Fruit fly (Drosophila melanogaster) whole organism, embryonic: ENCODE measurements around the gene Cmtr1.

Experiments
- ATbp ChIP-seq: fragments of 200-800 bp; sonication (Bioruptor generic); optimal IDR thresholded peaks from 2 replicates; lab custom pipeline; 2017; ENCODE audit warnings: missing biosample characterization, mild to moderate bottlenecking, missing genetic modification characterization, missing genetic modification reagents
- Bgb ChIP-seq: fragments of 200-800 bp; sonication (Bioruptor generic); IDR thresholded peaks from 2 replicates; pipeline ENCODE4 v1.3.6; 2022; ENCODE audit warnings: missing biosample characterization, missing genetic modification characterization; ENCODE audit not compliant: partially characterized antibody
- Bteb2 ChIP-seq: fragments of 200-800 bp; sonication (Bioruptor generic); optimal IDR thresholded peaks from 2 replicates; lab custom pipeline; 2016; ENCODE audit warnings: missing biosample characterization, missing genetic modification characterization
- CG11696 ChIP-seq: fragments of 200-800 bp; sonication (Bioruptor generic); IDR thresholded peaks from 2 replicates; pipeline ENCODE4 v1.3.6; 2022; ENCODE audit warnings: missing biosample characterization, missing genetic modification characterization
- CG13775 ChIP-seq: fragments of 200-800 bp; sonication (Bioruptor generic); optimal IDR thresholded peaks from 3 replicates; lab custom pipeline; 2017; ENCODE audit warnings: missing biosample characterization, mild to moderate bottlenecking, missing genetic modification characterization
- CG14965 ChIP-seq: fragments of 200-800 bp; sonication (Bioruptor generic); optimal IDR thresholded peaks from 2 replicates; lab custom pipeline; 2016; ENCODE audit warnings: missing biosample characterization, missing genetic modification characterization, borderline replicate concordance
- CG15073 ChIP-seq: fragments of 200-800 bp; sonication (Bioruptor generic); optimal IDR thresholded peaks from 2 replicates; lab custom pipeline; 2016; ENCODE audit warnings: missing biosample characterization, missing genetic modification characterization
- CG15479 ChIP-seq: fragments of 200-800 bp; sonication (Bioruptor generic); optimal IDR thresholded peaks from 3 replicates; lab custom pipeline; 2019; ENCODE audit warnings: missing biosample characterization, mild to moderate bottlenecking, missing genetic modification characterization, moderate library complexity
- CG15514 ChIP-seq: fragments of 200-800 bp; sonication (Bioruptor generic); optimal IDR thresholded peaks from 3 replicates; lab custom pipeline; 2017; ENCODE audit warnings: missing biosample characterization, missing genetic modification characterization, mild to moderate bottlenecking, moderate library complexity, missing genetic modification reagents
- CG1603 ChIP-seq: fragments of 200-800 bp; sonication (Bioruptor generic); optimal IDR thresholded peaks from 2 replicates; lab custom pipeline; 2019; ENCODE audit warnings: missing biosample characterization, mild to moderate bottlenecking, missing genetic modification characterization, moderate library complexity
- CG1832 ChIP-seq: fragments of 200-800 bp; sonication (Bioruptor generic); optimal IDR thresholded peaks from 2 replicates; lab custom pipeline; 2017; ENCODE audit warnings: missing biosample characterization, mild to moderate bottlenecking, missing genetic modification characterization, inconsistent platforms
- CG30431 ChIP-seq: fragments of 200-800 bp; sonication (Bioruptor generic); optimal IDR thresholded peaks from 2 replicates; lab custom pipeline; 2017; ENCODE audit warnings: missing biosample characterization, missing genetic modification characterization
- CG5180 ChIP-seq: fragments of 200-800 bp; sonication (Bioruptor generic); optimal IDR thresholded peaks from 3 replicates; lab custom pipeline; 2017; ENCODE audit warnings: missing biosample characterization, missing genetic modification characterization, mild to moderate bottlenecking, moderate library complexity, missing genetic modification reagents
- CG6689 ChIP-seq: fragments of 200-800 bp; sonication (Bioruptor generic); IDR thresholded peaks from 2 replicates; pipeline ENCODE4 v1.3.6; 2022; ENCODE audit warnings: missing biosample characterization, missing genetic modification characterization
- D ChIP-seq, 2 experiments: fragments of 200-800 bp in 1 of 2; fragments of >200 bp in 1 of 2; sonication (Bioruptor generic) in 1 of 2; optimal IDR thresholded peaks; 2 replicates in 1 of 2; 3 replicates in 1 of 2; lab custom pipeline; 2017; ENCODE audit warnings: mild to moderate bottlenecking in 1 of 2, missing biosample characterization in 1 of 2, missing genetic modification characterization in 1 of 2, missing genetic modification reagents in 1 of 2
- Dref ChIP-seq: fragments of 200-800 bp; sonication (Bioruptor generic); IDR thresholded peaks from 2 replicates; pipeline ENCODE4 v1.3.6; 2022; ENCODE audit warnings: missing biosample characterization, missing genetic modification characterization
- Drgx ChIP-seq: fragments of 200-800 bp; sonication (Bioruptor generic); IDR thresholded peaks from 2 replicates; pipeline ENCODE4 v1.3.6; 2022; ENCODE audit warnings: missing biosample characterization, missing genetic modification characterization
- ERR ChIP-seq: fragments of 200-800 bp; sonication (Bioruptor generic); optimal IDR thresholded peaks from 2 replicates; lab custom pipeline; 2016; ENCODE audit warnings: missing biosample characterization, missing genetic modification characterization
- Elba2 ChIP-seq: fragments of 200-800 bp; sonication (Bioruptor generic); optimal IDR thresholded peaks from 3 replicates; lab custom pipeline; 2016; ENCODE audit warnings: missing biosample characterization, missing genetic modification characterization
- Ets65A ChIP-seq: fragments of 200-800 bp; sonication (Bioruptor generic); peaks from one replicate; lab custom pipeline; 2016; ENCODE audit warnings: missing biosample characterization, missing genetic modification characterization
- Gug ChIP-seq: fragments of 200-800 bp; sonication (Bioruptor generic); IDR thresholded peaks from 4 replicates; pipeline ENCODE4 v1.3.6; 2022; ENCODE audit warnings: missing biosample characterization, missing genetic modification characterization
- HLH54F ChIP-seq: fragments of 200-800 bp; sonication (Bioruptor generic); optimal IDR thresholded peaks from 3 replicates; lab custom pipeline; 2016; ENCODE audit warnings: missing biosample characterization, missing genetic modification characterization
- Hey ChIP-seq: fragments of 200-800 bp; sonication (Bioruptor generic); optimal IDR thresholded peaks from 3 replicates; lab custom pipeline; 2018; ENCODE audit warnings: missing biosample characterization, mild to moderate bottlenecking, missing genetic modification characterization
- Jarid2 ChIP-seq: fragments of 200-800 bp; sonication (Bioruptor generic); optimal IDR thresholded peaks from 3 replicates; lab custom pipeline; 2017; ENCODE audit warnings: mild to moderate bottlenecking, missing biosample characterization, missing genetic modification reagents, missing genetic modification characterization
- Nf-YB ChIP-seq: fragments of 200-800 bp; sonication (Bioruptor generic); optimal IDR thresholded peaks from 3 replicates; lab custom pipeline; 2019; ENCODE audit warnings: missing biosample characterization, mild to moderate bottlenecking, missing genetic modification characterization, moderate library complexity
- NfI ChIP-seq: fragments of 200-800 bp; sonication (Bioruptor generic); optimal IDR thresholded peaks from 3 replicates; lab custom pipeline; 2018; ENCODE audit warnings: missing biosample characterization, mild to moderate bottlenecking, missing genetic modification characterization, moderate library complexity
- Pdp1 ChIP-seq, 2 experiments: fragments of 200-800 bp; sonication (Bioruptor generic); optimal IDR thresholded peaks; 3 replicates each; lab custom pipeline; 2016; ENCODE audit warnings: missing biosample characterization in 2 of 2, missing genetic modification characterization in 2 of 2, mild to moderate bottlenecking in 1 of 2, moderate library complexity in 1 of 2
- Poxn ChIP-seq: fragments of 200-800 bp; sonication (Bioruptor generic); IDR thresholded peaks from 2 replicates; pipeline ENCODE4 v1.3.6; 2022; ENCODE audit warnings: missing biosample characterization, missing genetic modification characterization
- Ptx1 ChIP-seq: fragments of 200-800 bp; sonication (Bioruptor generic); IDR thresholded peaks from 2 replicates; pipeline ENCODE4 v1.3.6; 2022; ENCODE audit warnings: missing biosample characterization, missing genetic modification characterization
- Rfx ChIP-seq: fragments of 200-800 bp; sonication (Bioruptor generic); IDR thresholded peaks from 2 replicates; pipeline ENCODE4 v1.3.6; 2022; ENCODE audit warnings: missing biosample characterization, missing genetic modification characterization
- Scr ChIP-seq: fragments of 200-800 bp; sonication (Bioruptor generic); IDR thresholded peaks from 2 replicates; pipeline ENCODE4 v1.3.6; 2022; ENCODE audit warnings: missing biosample characterization, missing genetic modification characterization; ENCODE audit not compliant: partially characterized antibody
- Taf1 ChIP-seq: fragments of 200-800 bp; sonication (Bioruptor generic); IDR thresholded peaks from 2 replicates; pipeline ENCODE4 v1.3.6; 2022; ENCODE audit warnings: missing biosample characterization, missing genetic modification characterization
- cg ChIP-seq: fragments of 200-800 bp; sonication (Bioruptor generic); optimal IDR thresholded peaks from 3 replicates; lab custom pipeline; 2019; ENCODE audit warnings: missing biosample characterization, mild to moderate bottlenecking, missing genetic modification characterization, moderate library complexity
- dimm ChIP-seq: fragments of 200-800 bp; sonication (Bioruptor generic); IDR thresholded peaks from 2 replicates; pipeline ENCODE4 v1.3.6; 2022; ENCODE audit warnings: missing biosample characterization, missing genetic modification characterization
- dpn ChIP-seq, 2 experiments: fragments of 200-800 bp; sonication (Bioruptor generic); optimal IDR thresholded peaks; 3 replicates each; lab custom pipeline; 2016; ENCODE audit warnings: missing biosample characterization in 2 of 2, missing genetic modification characterization in 2 of 2
- exex ChIP-seq: fragments of 200-800 bp; sonication (Bioruptor generic); optimal IDR thresholded peaks from 4 replicates; lab custom pipeline; 2018; ENCODE audit warnings: missing biosample characterization, mild to moderate bottlenecking, missing genetic modification characterization, moderate library complexity
- fu2 ChIP-seq: fragments of 200-800 bp; sonication (Bioruptor generic); optimal IDR thresholded peaks from 2 replicates; lab custom pipeline; 2016; ENCODE audit warnings: missing biosample characterization, missing genetic modification characterization
- insv ChIP-seq, 2 experiments: fragments of 200-800 bp; sonication (Bioruptor generic); optimal IDR thresholded peaks; 3 replicates each; lab custom pipeline; 2016 to 2018; ENCODE audit warnings: missing biosample characterization in 2 of 2, missing genetic modification characterization in 2 of 2
- nom ChIP-seq: fragments of 200-800 bp; sonication (Bioruptor generic); optimal IDR thresholded peaks from 2 replicates; lab custom pipeline; 2017; ENCODE audit warnings: missing biosample characterization, missing genetic modification characterization, mild to moderate bottlenecking, moderate library complexity, missing genetic modification reagents
- pros ChIP-seq: fragments of 200-800 bp; sonication (Bioruptor generic); optimal IDR thresholded peaks from 3 replicates; lab custom pipeline; 2019; ENCODE audit warnings: missing biosample characterization, mild to moderate bottlenecking, missing genetic modification characterization, moderate library complexity
- schlank ChIP-seq: fragments of 200-800 bp; sonication (Bioruptor generic); optimal IDR thresholded peaks from 2 replicates; lab custom pipeline; 2018; ENCODE audit warnings: missing biosample characterization, mild to moderate bottlenecking, missing genetic modification characterization
- sima ChIP-seq: fragments of 200-800 bp; sonication (Bioruptor generic); optimal IDR thresholded peaks from 2 replicates; lab custom pipeline; 2016; ENCODE audit warnings: missing biosample characterization, missing genetic modification characterization
- vvl ChIP-seq: fragments of 200-800 bp; sonication (Bioruptor generic); IDR thresholded peaks from 2 replicates; pipeline ENCODE4 v1.3.6; 2022; ENCODE audit warnings: missing biosample characterization, missing genetic modification characterization
- yki ChIP-seq: fragments of >200 bp; optimal IDR thresholded peaks from 3 replicates; lab custom pipeline; 2018
- zen ChIP-seq: fragments of 200-800 bp; sonication (Bioruptor generic); optimal IDR thresholded peaks from 3 replicates; lab custom pipeline; 2018; ENCODE audit warnings: missing biosample characterization, mild to moderate bottlenecking, missing genetic modification characterization, moderate library complexity

Cmtr1 gene

DNA sequence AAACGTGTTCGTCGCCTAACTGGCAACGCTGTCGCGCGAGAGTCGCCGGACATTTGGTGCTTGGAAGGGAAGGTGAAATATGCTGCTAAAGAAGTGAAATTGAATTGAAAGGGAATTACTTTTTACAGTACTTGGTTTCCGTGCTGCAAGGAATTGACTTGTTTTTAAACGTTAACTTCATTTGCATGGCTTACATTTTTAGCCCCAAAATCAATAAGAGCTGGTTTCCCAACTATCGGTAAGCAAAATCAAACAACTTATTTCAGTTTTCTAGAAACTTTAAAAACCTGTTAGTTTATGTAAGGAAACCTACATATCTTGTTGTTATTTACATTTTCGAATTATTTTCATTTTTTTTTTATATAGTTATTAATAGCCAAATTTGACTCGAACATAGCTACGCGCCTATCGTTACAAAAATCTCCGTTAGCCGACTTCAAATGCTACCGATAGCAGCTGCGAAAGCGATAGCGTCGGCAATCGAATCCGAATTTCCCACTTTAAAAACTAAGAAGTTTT lies 12.9 kb upstream of the Cmtr1 start, which contains the start of the genes dgt4 and Nsun2 (continued):
- TF ChIP-seq CG1603 (tag; lab: Kevin White, UChicago), result peak; percentile 40
- peak; percentile 49 for TF ChIP-seq CG13775
- no peak for TF ChIP-seq CG6689
- no peak for TF ChIP-seq CG14965 (GFP tag; lab: Kevin White, UChicago)
- no peak for TF ChIP-seq Pdp1 (GFP tag; optimal IDR thresholded peaks at IDR 0.05; lab: Kevin White, UChicago)
- no peak for TF ChIP-seq Rfx
- peak; percentile 0 to 7 for TF ChIP-seq dpn (GFP tag; optimal IDR thresholded peaks at IDR 0.05; lab: Kevin White, UChicago)
- TF ChIP-seq Ptx1 (GFP tag; lab: Robert Waterston, UW), result no peak
- TF ChIP-seq Hey (tag; lab: Kevin White, UChicago), result no peak
- no peak for TF ChIP-seq Nf-YB
- 0 out of 2 replicates have a peak, but pooled peaks have one; percentile 33 for TF ChIP-seq vvl (GFP tag; lab: Robert Waterston, UW)
- 0 out of 4 replicates have a peak, but pooled peaks have one; percentile 5 for TF ChIP-seq Gug (GFP tag; lab: Robert Waterston, UW)
- peak; percentile 14 for TF ChIP-seq HLH54F (GFP tag; lab: Kevin White, UChicago)
- no peak for TF ChIP-seq pros
- peak; percentile 5 for TF ChIP-seq NfI (GFP tag; lab: Kevin White, UChicago)
- no peak for TF ChIP-seq fu2 (GFP tag; lab: Kevin White, UChicago)
- peak; percentile 59 for TF ChIP-seq Bgb (GFP tag; lab: Robert Waterston, UW)
- TF ChIP-seq Scr (GFP tag; lab: Robert Waterston, UW), result peak; percentile 66
- no peak for TF ChIP-seq CG30431 (GFP tag; lab: Kevin White, UChicago)
- no peak for TF ChIP-seq CG5180

DNA sequence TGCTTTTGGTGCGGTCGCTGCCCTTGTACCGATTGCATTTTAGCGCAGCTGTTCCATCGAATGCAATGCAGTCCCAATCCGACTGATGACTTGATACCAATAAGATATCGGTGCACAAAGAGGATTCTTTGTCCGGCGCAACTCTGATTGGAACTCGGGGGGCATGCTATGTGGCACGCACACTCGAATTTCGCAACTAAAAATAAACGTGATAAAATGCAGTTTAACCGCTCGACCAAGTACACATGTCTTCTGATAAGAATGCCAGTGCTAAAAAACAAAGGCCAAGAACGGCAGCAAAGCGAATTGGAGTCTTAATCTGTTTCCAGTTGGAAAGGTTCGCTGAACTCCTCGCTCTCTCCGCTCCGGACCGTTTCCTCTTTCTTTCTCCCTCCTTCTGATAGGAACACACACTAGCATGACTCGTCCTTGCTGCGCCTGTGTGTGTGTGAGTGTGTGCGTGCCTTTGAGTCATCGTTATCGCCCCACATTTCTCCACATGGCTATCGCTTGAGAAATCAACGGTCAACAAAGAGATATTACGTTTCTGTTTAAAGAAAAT lies 7.9 kb upstream of the Cmtr1 start:
- TF ChIP-seq CG13775, result no peak
- 0 out of 2 replicates have a peak, but pooled peaks have one; percentile 14 for TF ChIP-seq vvl (GFP tag; lab: Robert Waterston, UW)
- TF ChIP-seq CG1832 (GFP tag; lab: Kevin White, UChicago), result peak; percentile 43
- no peak for TF ChIP-seq schlank (tag; lab: Kevin White, UChicago)
- TF ChIP-seq CG15514 (GFP tag; lab: Kevin White, UChicago), result peak; percentile 39
- peak; percentile 86 for TF ChIP-seq D (optimal IDR thresholded peaks at IDR 0.05; lab: Kevin White, UChicago)
- no peak for TF ChIP-seq D (GFP tag; optimal IDR thresholded peaks at IDR 0.05; lab: Kevin White, UChicago)
- TF ChIP-seq Bteb2 (GFP tag; lab: Kevin White, UChicago), result no peak
- peak; percentile 98 to 100 for TF ChIP-seq insv (GFP tag; optimal IDR thresholded peaks at IDR 0.05; lab: Kevin White, UChicago)
- no peak for TF ChIP-seq Poxn (GFP tag; lab: Robert Waterston, UW)
- TF ChIP-seq yki (lab: Kevin White, UChicago), result no peak
- TF ChIP-seq Dref, result no peak
- TF ChIP-seq CG15479 (GFP tag; lab: Kevin White, UChicago), result peak; percentile 80
- peak; percentile 53 for TF ChIP-seq cg
- peak; percentile 43 for TF ChIP-seq pros
- TF ChIP-seq zen (tag; lab: Kevin White, UChicago), result peak; percentile 56
- TF ChIP-seq CG11696 (GFP tag; lab: Robert Waterston, UW), result no peak
- no peak for TF ChIP-seq ERR (GFP tag; lab: Kevin White, UChicago)
- peak; percentile 90 for TF ChIP-seq Elba2

DNA sequence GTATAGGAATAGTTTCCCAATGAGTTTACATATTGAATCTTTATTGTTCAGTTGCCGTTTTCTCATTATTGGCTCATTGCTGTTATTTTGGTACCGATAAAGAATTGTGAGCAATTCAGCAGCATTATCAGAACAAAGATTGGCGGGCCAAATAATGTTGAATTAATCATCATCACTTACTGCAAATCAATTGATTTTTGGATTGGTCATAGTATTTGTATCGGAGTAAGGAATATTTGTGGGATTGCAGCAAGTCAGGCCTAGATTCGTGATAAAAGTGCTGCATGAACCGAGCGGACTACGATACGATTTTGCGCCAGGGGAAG lies 7.2 kb upstream of the Cmtr1 start:
- TF ChIP-seq Taf1 (GFP tag; lab: Robert Waterston, UW), result no peak
- TF ChIP-seq sima, result no peak
- TF ChIP-seq Ets65A (GFP tag; lab: Kevin White, UChicago), result no peak
- TF ChIP-seq dimm (GFP tag; lab: Robert Waterston, UW), result no peak
- TF ChIP-seq ATbp (GFP tag; lab: Kevin White, UChicago), result no peak
- no peak for TF ChIP-seq CG15073 (GFP tag; lab: Kevin White, UChicago)
- peak; percentile 12 for TF ChIP-seq exex (tag; lab: Kevin White, UChicago)
- TF ChIP-seq Drgx (GFP tag; lab: Robert Waterston, UW), result peak; percentile 42; the same call in 1 of the 2 replicates
- TF ChIP-seq nom (GFP tag; lab: Kevin White, UChicago), result peak; percentile 34
- no peak for TF ChIP-seq Jarid2 (GFP tag; lab: Kevin White, UChicago)
